Worm (Caenorhabditis elegans): Measurements from ENCODE around the gene slc-36.5.
"Not testable (repeated sequence)": the region's sequence is repeated elsewhere in the genome, so short reads cannot be mapped to it uniquely, and the experiment has no call there.

The slc-36.5 gene

DNA sequence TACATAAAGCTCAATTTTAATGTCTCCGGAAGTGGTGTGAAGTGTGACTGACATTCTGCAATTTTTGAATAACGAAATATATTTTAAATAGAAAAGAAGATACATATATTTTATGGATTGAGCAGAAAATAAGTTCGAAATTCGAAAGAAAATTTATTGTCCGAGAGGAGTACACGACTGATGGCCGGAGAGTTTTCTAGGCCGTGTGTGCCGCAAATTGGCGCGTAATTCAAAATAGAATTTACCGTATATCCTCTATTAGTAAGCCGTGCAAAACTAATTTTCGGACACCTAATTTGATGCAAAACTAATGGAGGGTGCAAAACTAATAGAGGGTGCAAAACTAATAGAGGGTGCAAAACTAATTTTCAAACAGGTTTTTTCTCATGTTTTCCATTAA, 36.5 kb upstream of the slc-36.5 start, which contains the start of gene cyn-10:
Gene cyn-10, minus strand, starts transcription at position 57 of the 400 bp plus-strand sequence.
- peak; percentile 50 for TF ChIP-seq crh-2 (tag; optimal IDR thresholded peaks at IDR 0.05)
- no peak for TF ChIP-seq ztf-11 (tag; optimal IDR thresholded peaks at IDR 0.05)
- no peak for TF ChIP-seq nhr-10 (tag; optimal IDR thresholded peaks at IDR 0.05)
- peak; percentile 86 for TF ChIP-seq sma-3 (GFP tag; optimal IDR thresholded peaks at IDR 0.05)
- no peak for TF ChIP-seq ZK546.5 (tag; optimal IDR thresholded peaks at IDR 0.05)
- no peak for TF ChIP-seq unc-39 (tag; optimal IDR thresholded peaks at IDR 0.05)
- no peak for TF ChIP-seq fos-1 (tag; optimal IDR thresholded peaks at IDR 0.05)
- no peak for TF ChIP-seq ceh-16 (tag; optimal IDR thresholded peaks at IDR 0.05)
- no peak for TF ChIP-seq R02D3.7 (tag; optimal IDR thresholded peaks at IDR 0.05)
- no peak for TF ChIP-seq egl-27 (tag; optimal IDR thresholded peaks at IDR 0.05)
- TF ChIP-seq gmeb-1 (tag; optimal IDR thresholded peaks at IDR 0.05) = peak; percentile 94
- TF ChIP-seq lin-13 (GFP tag; optimal IDR thresholded peaks at IDR 0.05) = peak; percentile 65
- TF ChIP-seq F13H6.1 (tag; optimal IDR thresholded peaks at IDR 0.05) = peak; percentile 77
- no peak for TF ChIP-seq peb-1 (tag; optimal IDR thresholded peaks at IDR 0.05)
- TF ChIP-seq unc-55 (GFP tag; optimal IDR thresholded peaks at IDR 0.05) = peak; percentile 70
- peak; percentile 70 to 81 for TF ChIP-seq lsy-2 (tag; optimal IDR thresholded peaks at IDR 0.05)
- peak; percentile 49 for TF ChIP-seq snpc-4 (tag; optimal IDR thresholded peaks at IDR 0.05)
- peak; percentile 96 for TF ChIP-seq sma-9 (GFP tag; optimal IDR thresholded peaks at IDR 0.05)
- TF ChIP-seq sma-9 (tag; optimal IDR thresholded peaks at IDR 0.05) = no peak
- peak; percentile 57 for TF ChIP-seq nhr-6 (tag; optimal IDR thresholded peaks at IDR 0.05)
- TF ChIP-seq C34F6.9 (tag; optimal IDR thresholded peaks at IDR 0.05) = peak; percentile 59
- no peak for TF ChIP-seq skn-1 (tag; optimal IDR thresholded peaks at IDR 0.05)
- no peak for TF ChIP-seq ztf-1 (GFP tag; conservative IDR thresholded peaks at IDR 0.05)
- peak; percentile 56 for TF ChIP-seq nhr-21 (tag; optimal IDR thresholded peaks at IDR 0.05)
- TF ChIP-seq blmp-1 (tag; optimal IDR thresholded peaks at IDR 0.05; ENCODE audit: insufficient read depth) = peak; percentile 7
- no peak for TF ChIP-seq ceh-82 (tag; optimal IDR thresholded peaks at IDR 0.05)
- TF ChIP-seq lin-11 (tag; optimal IDR thresholded peaks at IDR 0.05) = no peak
- peak; percentile 27 for TF ChIP-seq nhr-129 (tag; optimal IDR thresholded peaks at IDR 0.05)
- TF ChIP-seq ama-1 (optimal IDR thresholded peaks at IDR 0.05) = no peak

DNA sequence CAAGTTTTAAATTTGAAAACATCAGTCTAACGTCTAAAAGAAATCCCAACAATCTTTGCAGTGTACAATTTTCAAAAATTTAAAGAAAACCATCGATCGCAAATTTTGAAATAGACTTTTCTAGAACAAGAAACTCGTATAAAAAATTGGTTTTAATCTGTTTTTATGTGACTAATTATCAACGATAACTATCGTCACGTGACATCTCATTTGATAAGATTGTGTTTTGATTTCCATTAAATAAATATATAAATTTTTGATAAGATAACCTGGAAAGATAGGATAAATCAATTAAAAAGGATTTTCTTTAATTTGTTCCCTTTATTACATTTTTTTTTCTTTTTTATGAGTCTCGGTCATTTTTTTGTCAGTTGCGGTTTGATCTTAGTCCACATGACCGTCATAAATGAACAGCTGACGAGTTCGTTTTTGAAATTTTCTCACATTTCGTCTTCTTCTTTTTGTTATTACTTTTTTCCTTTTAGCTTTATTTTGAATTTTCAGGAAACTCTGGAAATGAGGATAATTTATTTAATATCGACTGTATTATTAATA, 32.8 kb upstream of the slc-36.5 start, which contains the start of gene asm-1:
Gene asm-1, plus strand, starts transcription at position 505 of the 555 bp plus-strand sequence.
- TF ChIP-seq nhr-11 (tag; optimal IDR thresholded peaks at IDR 0.05) = no peak
- no peak for TF ChIP-seq zag-1 (tag; optimal IDR thresholded peaks at IDR 0.05)
- TF ChIP-seq nhr-77 (tag; optimal IDR thresholded peaks at IDR 0.05) = no peak
- no peak for TF ChIP-seq nhr-21 (tag; optimal IDR thresholded peaks at IDR 0.05)
- TF ChIP-seq C34F6.9 (tag; optimal IDR thresholded peaks at IDR 0.05) = peak; percentile 16
- no peak for TF ChIP-seq alr-1 (tag; optimal IDR thresholded peaks at IDR 0.05)

DNA sequence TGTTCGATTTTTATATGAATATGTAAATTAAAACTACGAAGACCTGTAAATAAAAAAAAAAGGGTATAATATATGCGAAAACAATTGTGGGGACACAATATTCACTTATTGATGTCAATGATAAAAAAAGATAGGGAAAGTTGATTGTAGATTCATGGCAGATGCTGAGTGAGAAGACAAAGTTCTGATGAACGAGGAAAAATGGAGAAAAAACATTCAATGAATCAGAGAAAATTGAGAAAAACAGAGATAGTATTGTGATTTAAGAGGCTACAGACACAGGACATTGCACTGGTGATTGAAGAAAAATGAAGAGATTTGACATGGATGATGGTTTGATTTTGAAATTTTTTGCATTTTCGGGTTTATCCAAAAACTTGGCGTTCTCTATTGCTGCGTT, 31.8 kb upstream of the slc-36.5 start:
- TF ChIP-seq lsy-2 (tag; optimal IDR thresholded peaks at IDR 0.05) = no peak
- peak; percentile 37 for TF ChIP-seq fos-1 (tag; optimal IDR thresholded peaks at IDR 0.05)
- TF ChIP-seq blmp-1 (tag; optimal IDR thresholded peaks at IDR 0.05; ENCODE audit: insufficient read depth) = peak; percentile 52
- TF ChIP-seq nhr-129 (tag; optimal IDR thresholded peaks at IDR 0.05) = peak; percentile 12
- TF ChIP-seq C34F6.9 (tag; optimal IDR thresholded peaks at IDR 0.05) = peak; percentile 32

DNA sequence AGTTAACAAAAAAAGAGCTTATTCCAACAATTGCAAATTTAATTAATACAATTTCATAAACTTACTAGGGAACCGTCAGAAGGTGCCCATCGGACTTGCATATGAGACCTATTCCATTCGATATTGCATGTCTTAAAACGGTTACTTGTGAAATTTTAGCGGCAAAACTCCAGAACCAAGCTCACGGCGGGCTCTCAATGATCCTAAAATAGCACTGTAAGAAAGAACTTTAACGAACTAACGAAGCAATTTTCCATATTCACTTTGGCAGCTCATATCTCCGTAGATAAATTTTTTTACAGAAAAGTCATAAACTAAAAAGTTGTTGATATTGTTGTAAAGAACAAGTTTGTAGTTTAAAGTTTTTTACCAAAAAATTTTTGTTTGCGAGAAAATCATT, 30.8 kb upstream of the slc-36.5 start, which contains the start of gene B0252.3:
Gene B0252.3, minus strand, starts transcription at position 101 of the 400 bp plus-strand sequence.
- not testable (repeated sequence) for TF ChIP-seq ztf-1 (GFP tag; conservative IDR thresholded peaks at IDR 0.05); snpc-4 (tag; optimal IDR thresholded peaks at IDR 0.05); nhr-11 (tag; optimal IDR thresholded peaks at IDR 0.05)

DNA sequence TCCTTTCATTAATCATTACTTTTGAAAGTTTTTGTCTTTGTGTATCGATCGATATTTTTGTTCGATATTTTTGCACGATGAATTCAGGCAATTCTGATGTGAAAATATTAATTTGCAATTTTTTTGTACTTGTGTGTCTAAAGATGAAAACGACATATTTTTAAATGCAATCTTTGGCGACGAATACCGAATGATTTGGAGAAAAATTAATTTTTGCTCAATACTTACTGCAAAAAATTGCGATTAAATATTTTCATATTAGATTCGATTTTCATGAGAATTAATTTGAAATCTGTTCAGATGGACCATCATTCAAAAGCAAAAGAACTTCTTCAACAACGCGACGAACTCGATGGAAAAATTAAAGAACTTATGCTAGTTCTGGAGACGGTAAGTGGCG, 24.9 kb upstream of the slc-36.5 start, which contains the start of gene psmd-9:
Gene psmd-9, plus strand, starts transcription at position 301 of the 400 bp plus-strand sequence.
- TF ChIP-seq fos-1 (tag; optimal IDR thresholded peaks at IDR 0.05) (no peak), ztf-4 (tag; optimal IDR thresholded peaks at IDR 0.05) (no peak), unc-39 (tag; optimal IDR thresholded peaks at IDR 0.05) (no peak), ZK546.5 (tag; optimal IDR thresholded peaks at IDR 0.05) (no peak), nhr-11 (tag; optimal IDR thresholded peaks at IDR 0.05) (no peak), lsy-2 (tag; optimal IDR thresholded peaks at IDR 0.05) (no peak)

Measured in whole organism, L2 larva.